Worm (Caenorhabditis elegans): ENCODE measurements around the gene R01B10.3.
"Not testable (repeated sequence)": the region's sequence is repeated elsewhere in the genome, so short reads cannot be mapped to it uniquely, and the experiment has no call there.

The R01B10.3 gene

DNA sequence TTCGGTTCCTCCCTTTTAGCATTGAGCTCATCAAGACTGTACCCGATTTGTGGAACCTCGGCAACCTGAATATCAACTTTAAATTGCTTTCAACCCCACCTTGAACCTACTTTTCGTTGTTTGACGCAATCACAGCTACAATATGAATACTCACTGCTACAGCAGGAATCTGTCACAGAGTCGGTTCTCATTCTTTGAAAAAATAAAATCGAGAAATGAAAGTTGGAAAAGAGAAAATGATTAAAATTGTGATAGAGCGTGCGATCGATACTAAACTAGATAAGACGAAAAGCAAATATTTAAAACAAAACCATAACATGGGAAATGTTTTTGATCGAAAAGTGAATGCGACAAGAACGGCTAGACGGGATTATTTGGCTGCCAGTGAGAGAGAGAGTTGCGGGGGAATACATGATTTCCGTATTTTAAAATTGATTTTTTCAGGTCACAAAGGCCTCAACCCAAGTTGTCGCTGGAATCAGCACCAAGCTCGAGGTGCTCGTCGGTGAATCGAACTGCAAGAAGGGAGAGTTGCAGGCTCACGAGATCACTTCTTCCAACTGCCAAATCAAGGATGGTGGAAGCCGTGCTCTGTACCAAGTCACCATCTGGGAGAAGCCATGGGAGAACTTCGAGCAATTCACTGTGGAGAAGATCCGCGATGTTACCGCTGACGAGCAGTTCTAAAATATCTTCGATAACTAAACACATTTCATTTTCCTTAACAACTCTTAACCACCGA is at the start of gene R01B10.3:
R01B10.3 (minus strand) TSS at position 277 of the 742 bp plus-strand sequence.
- TF ChIP-seq ceh-39 (tag; optimal IDR thresholded peaks at IDR 0.05): no peak
- TF ChIP-seq nhr-28 (tag; optimal IDR thresholded peaks at IDR 0.05): no peak
- TF ChIP-seq nhr-237 (tag; optimal IDR thresholded peaks at IDR 0.05): no peak
- no peak for TF ChIP-seq snpc-4 (tag; optimal IDR thresholded peaks at IDR 0.05)
- no peak for TF ChIP-seq lin-32 (GFP tag; optimal IDR thresholded peaks at IDR 0.05)
- no peak for TF ChIP-seq ces-1 (GFP tag; optimal IDR thresholded peaks at IDR 0.05)
- no peak for TF ChIP-seq nhr-2 (tag; optimal IDR thresholded peaks at IDR 0.05)
- TF ChIP-seq mab-5 (tag; optimal IDR thresholded peaks at IDR 0.05): no peak
- TF ChIP-seq zip-8 (tag; optimal IDR thresholded peaks at IDR 0.05): no peak

- TF ChIP-seq sptf-1, lsy-2, lin-13 (tag; optimal IDR thresholded peaks at IDR 0.05): not testable (repeated sequence)
These were observed 25.0 kb upstream of the R01B10.3 start, which contains the start of gene fbxa-214 for ce11 chrV:6069968-6070367. fbxa-214 (minus strand) TSS chrV:6070068.

ce11 chrV:6067112-6067511 is 22.2 kb upstream of the R01B10.3 start, which contains the start of gene srh-10:
srh-10 (minus strand) TSS chrV:6067140.
- TF ChIP-seq ceh-39 (tag; optimal IDR thresholded peaks at IDR 0.05) (no peak), lsy-2 (tag; optimal IDR thresholded peaks at IDR 0.05) (no peak), M03D4.4 (tag; optimal IDR thresholded peaks at IDR 0.05) (no peak), lin-32 (GFP tag; optimal IDR thresholded peaks at IDR 0.05) (no peak), ham-2 (GFP tag; optimal IDR thresholded peaks at IDR 0.05) (no peak), ces-1 (GFP tag; optimal IDR thresholded peaks at IDR 0.05) (no peak), ceh-83 (GFP tag; optimal IDR thresholded peaks at IDR 0.05) (no peak), sem-2 (GFP tag; optimal IDR thresholded peaks at IDR 0.05) (no peak), elt-1 (tag; optimal IDR thresholded peaks at IDR 0.05; ENCODE audit: borderline replicate concordance, insufficient read depth) (no peak), flh-1 (GFP tag; optimal IDR thresholded peaks at IDR 0.05) (no peak), snpc-4 (tag; optimal IDR thresholded peaks at IDR 0.05) (no peak), ztf-11 (tag; optimal IDR thresholded peaks at IDR 0.05) (no peak), unc-62 (GFP tag; optimal IDR thresholded peaks at IDR 0.05) (no peak), nhr-2 (tag; optimal IDR thresholded peaks at IDR 0.05) (no peak), lin-13 (tag; optimal IDR thresholded peaks at IDR 0.05) (no peak)

- TF ChIP-seq elt-3 (tag; optimal IDR thresholded peaks at IDR 0.05) (no peak), ces-1 (GFP tag; optimal IDR thresholded peaks at IDR 0.05) (no peak), mls-2 (tag; optimal IDR thresholded peaks at IDR 0.05) (no peak), bed-3 (GFP tag; optimal IDR thresholded peaks at IDR 0.05) (no peak), ztf-11 (tag; optimal IDR thresholded peaks at IDR 0.05) (no peak), cnd-1 (tag; optimal IDR thresholded peaks at IDR 0.05) (no peak), snpc-4 (tag; optimal IDR thresholded peaks at IDR 0.05) (no peak), sptf-1 (tag; optimal IDR thresholded peaks at IDR 0.05) (no peak), ceh-39 (tag; optimal IDR thresholded peaks at IDR 0.05) (no peak), nhr-12 (tag; optimal IDR thresholded peaks at IDR 0.05) (no peak), pha-4 (tag; optimal IDR thresholded peaks at IDR 0.05) (no peak), nhr-76 (tag; optimal IDR thresholded peaks at IDR 0.05) (no peak), unc-120 (tag; optimal IDR thresholded peaks at IDR 0.05; ENCODE audit: poor library complexity, severe bottlenecking) (no peak), ceh-43 (GFP tag; optimal IDR thresholded peaks at IDR 0.05) (no peak), lin-13 (tag; optimal IDR thresholded peaks at IDR 0.05) (no peak), nhr-28 (tag; optimal IDR thresholded peaks at IDR 0.05) (no peak), lin-32 (GFP tag; optimal IDR thresholded peaks at IDR 0.05) (no peak)
These were observed 18.4 kb upstream of the R01B10.3 start, which contains the start of gene Y38A10A.2 for ce11 chrV:6063330-6063729. Y38A10A.2 (minus strand) TSS chrV:6063430.

- TF ChIP-seq sptf-1 (tag; optimal IDR thresholded peaks at IDR 0.05): no peak
- TF ChIP-seq cnd-1 (tag; optimal IDR thresholded peaks at IDR 0.05): no peak
- no peak for TF ChIP-seq ztf-11 (tag; optimal IDR thresholded peaks at IDR 0.05)
- TF ChIP-seq nhr-28 (tag; optimal IDR thresholded peaks at IDR 0.05): no peak
- no peak for TF ChIP-seq ceh-39 (tag; optimal IDR thresholded peaks at IDR 0.05)
- TF ChIP-seq unc-120 (tag; optimal IDR thresholded peaks at IDR 0.05; ENCODE audit: poor library complexity, severe bottlenecking): no peak
- no peak for TF ChIP-seq unc-39 (tag; optimal IDR thresholded peaks at IDR 0.05)
- no peak for TF ChIP-seq elt-1 (tag; optimal IDR thresholded peaks at IDR 0.05; ENCODE audit: borderline replicate concordance, insufficient read depth)
- TF ChIP-seq lsy-2 (tag; optimal IDR thresholded peaks at IDR 0.05): no peak
- no peak for TF ChIP-seq zip-8 (tag; optimal IDR thresholded peaks at IDR 0.05)
- no peak for TF ChIP-seq flh-1 (GFP tag; optimal IDR thresholded peaks at IDR 0.05)
- no peak for TF ChIP-seq nhr-12 (tag; optimal IDR thresholded peaks at IDR 0.05)
These were observed 10.4 kb upstream of the R01B10.3 start, which contains the start of gene srd-20 for ce11 chrV:6055289-6055688. srd-20 (plus strand) TSS chrV:6055589.
